Worm (Caenorhabditis elegans): ENCODE data around the gene ugt-21.

The ugt-21 gene

ce11 chrIV:9513360-9513777 is 13.3 kb downstream of the ugt-21 start (continued):
- TF ChIP-seq lin-38 (GFP tag; IDR thresholded peaks at IDR 0.05) (peak; percentile 26; the same call in 1 of the 2 replicates), ZK546.5 (tag; optimal IDR thresholded peaks at IDR 0.05) (no peak), aha-1 (tag) (peak; percentile 94), unc-130 (GFP tag; optimal IDR thresholded peaks at IDR 0.05) (no peak), ceh-28 (tag; optimal IDR thresholded peaks at IDR 0.05) (no peak), R02D3.7 (tag; optimal IDR thresholded peaks at IDR 0.05) (no peak), Y48G9A.11 (GFP tag; IDR thresholded peaks at IDR 0.05) (0 out of 2 replicates have a peak, but pooled peaks have one; percentile 53), lin-13 (GFP tag; optimal IDR thresholded peaks at IDR 0.05) (peak; percentile 19), T20F7.1 (GFP tag; optimal IDR thresholded peaks at IDR 0.05) (peak; percentile 22), nhr-48 (tag; optimal IDR thresholded peaks at IDR 0.05) (peak; percentile 83), mep-1 (tag; optimal IDR thresholded peaks at IDR 0.05) (peak; percentile 28), daf-16 (GFP tag; optimal IDR thresholded peaks at IDR 0.05) (no peak), daf-16 (tag; optimal IDR thresholded peaks at IDR 0.05) (peak; percentile 78), hif-1 (tag; optimal IDR thresholded peaks at IDR 0.05) (peak; percentile 19 to 20), mdl-1 (tag; optimal IDR thresholded peaks at IDR 0.05) (peak in 1 of 2 experiments; percentile 72), pqm-1 (tag; optimal IDR thresholded peaks at IDR 0.05) (peak; percentile 38)

DNA sequence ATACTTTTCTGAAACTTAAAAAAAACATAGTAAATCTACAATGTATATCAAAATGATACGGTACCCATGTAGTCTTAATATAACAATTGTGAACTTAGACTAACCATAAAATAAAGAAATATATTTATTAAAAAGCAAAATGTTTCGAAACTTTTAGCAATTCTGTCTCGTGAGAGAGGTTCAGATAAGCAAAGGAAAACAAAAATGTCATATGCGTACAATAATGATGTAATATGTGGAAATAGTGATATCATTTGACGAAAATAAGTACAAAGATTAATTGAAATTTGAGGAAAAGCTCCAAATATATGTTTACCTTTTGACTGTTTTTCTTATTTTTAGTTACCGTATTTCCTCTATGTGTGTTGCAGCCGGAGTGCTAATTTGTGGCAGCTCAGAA is 14.0 kb downstream of the ugt-21 start:
- TF ChIP-seq T20F7.1 (GFP tag; optimal IDR thresholded peaks at IDR 0.05) (peak; percentile 55), lin-13 (GFP tag; optimal IDR thresholded peaks at IDR 0.05) (no peak), lsy-2 (tag; optimal IDR thresholded peaks at IDR 0.05) (peak in 1 of 2 experiments; percentile 25), zip-2 (tag; optimal IDR thresholded peaks at IDR 0.05) (peak; percentile 76), hif-1 (tag; optimal IDR thresholded peaks at IDR 0.05) (peak in 1 of 2 experiments; percentile 40), nhr-77 (tag; optimal IDR thresholded peaks at IDR 0.05) (peak; percentile 15), ztf-7 (tag; optimal IDR thresholded peaks at IDR 0.05) (peak; percentile 94), unc-130 (GFP tag; optimal IDR thresholded peaks at IDR 0.05) (no peak), hlh-30 (tag; optimal IDR thresholded peaks at IDR 0.05; ENCODE audit: insufficient read depth) (peak; percentile 10), madf-5 (GFP tag; IDR thresholded peaks at IDR 0.05) (no peak), mep-1 (tag; optimal IDR thresholded peaks at IDR 0.05) (peak; percentile 3), nhr-28 (tag; optimal IDR thresholded peaks at IDR 0.05) (peak; percentile 14), daf-16 (GFP tag; optimal IDR thresholded peaks at IDR 0.05) (no peak), daf-16 (tag; optimal IDR thresholded peaks at IDR 0.05) (peak; percentile 72), dve-1 (tag; optimal IDR thresholded peaks at IDR 0.05; ENCODE audit: insufficient read depth) (peak; percentile 40)

DNA sequence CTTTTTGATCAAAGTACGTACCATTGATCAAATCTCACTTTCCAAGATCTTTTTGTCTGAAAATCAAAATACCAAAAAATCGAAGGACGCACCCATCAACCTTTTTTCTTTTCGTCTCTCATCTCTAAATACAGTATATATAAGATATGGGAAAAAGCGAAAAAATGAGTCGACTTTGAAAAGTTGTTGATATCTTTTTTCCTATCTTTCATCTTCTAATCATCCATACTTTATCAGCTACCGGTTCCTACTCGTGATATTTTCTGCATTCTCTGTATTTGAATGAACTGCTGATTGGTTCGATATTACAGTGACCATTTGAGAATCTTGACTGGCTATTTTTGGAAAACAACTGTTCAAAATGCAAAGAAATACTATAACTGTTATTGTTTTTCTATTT is 16.7 kb downstream of the ugt-21 start, which contains the start of gene C33A12.19:
TSS of gene C33A12.19 (plus strand) at position 169 of the 400 bp plus-strand sequence.
- peak; percentile 34 for TF ChIP-seq dve-1 (tag; optimal IDR thresholded peaks at IDR 0.05; ENCODE audit: insufficient read depth)
- peak; percentile 50 for TF ChIP-seq hlh-11 (tag; optimal IDR thresholded peaks at IDR 0.05)
- TF ChIP-seq ceh-82 (tag; optimal IDR thresholded peaks at IDR 0.05), result no peak
- TF ChIP-seq egl-27 (tag; optimal IDR thresholded peaks at IDR 0.05), result no peak
- no peak for TF ChIP-seq snpc-4 (tag; optimal IDR thresholded peaks at IDR 0.05)
- TF ChIP-seq aly-2 (tag; optimal IDR thresholded peaks at IDR 0.05), result no peak
- TF ChIP-seq hlh-30 (tag; optimal IDR thresholded peaks at IDR 0.05; ENCODE audit: insufficient read depth), result peak; percentile 53
- peak; percentile 19 for TF ChIP-seq nhr-77 (tag; optimal IDR thresholded peaks at IDR 0.05)
- peak in 1 of 2 experiments; percentile 88 for TF ChIP-seq unc-62 (GFP tag; optimal IDR thresholded peaks at IDR 0.05 in 1 of 2)
- no peak for TF ChIP-seq unc-62 (tag; optimal IDR thresholded peaks at IDR 0.05)
- TF ChIP-seq F26F4.8 (GFP tag; conservative IDR thresholded peaks at IDR 0.05), result no peak
- no peak for TF ChIP-seq skn-1 (tag; optimal IDR thresholded peaks at IDR 0.05)
- TF ChIP-seq lsy-2 (tag; optimal IDR thresholded peaks at IDR 0.05), result peak in 1 of 2 experiments; percentile 37
- TF ChIP-seq cey-2 (tag; optimal IDR thresholded peaks at IDR 0.05; ENCODE audit: borderline replicate concordance, insufficient read depth), result peak; percentile 20
- peak; percentile 36 for TF ChIP-seq dmd-6 (GFP tag; IDR thresholded peaks at IDR 0.05)
- TF ChIP-seq mdl-1 (tag; optimal IDR thresholded peaks at IDR 0.05), result peak in 1 of 2 experiments; percentile 74
- TF ChIP-seq nhr-28 (tag; optimal IDR thresholded peaks at IDR 0.05), result peak; percentile 56

DNA sequence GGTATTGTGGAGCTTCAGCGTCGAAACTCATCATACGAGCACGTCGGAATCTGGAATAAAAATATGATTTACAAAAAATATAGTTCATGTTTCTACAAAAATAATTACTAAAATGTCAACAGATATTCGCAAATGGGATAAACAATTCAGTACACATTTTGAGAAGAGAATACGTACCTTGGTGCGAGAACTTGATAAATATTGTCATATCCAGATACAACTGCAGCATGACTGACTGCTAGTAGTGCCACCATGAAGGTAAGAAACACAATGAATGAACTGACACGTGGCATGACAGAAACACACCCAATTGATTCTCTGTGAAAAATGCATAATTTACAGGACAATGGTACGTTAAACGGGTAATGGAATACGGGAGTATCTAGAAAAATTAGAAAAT is 18.5 kb downstream of the ugt-21 start, which contains the start of gene nlp-35:
TSS of gene nlp-35 (minus strand) at position 319 of the 400 bp plus-strand sequence.
- TF ChIP-seq zfp-3 (GFP tag; conservative IDR thresholded peaks at IDR 0.05) (0 out of 2 replicates have a peak, but pooled peaks have one; percentile 63), ceh-28 (tag; optimal IDR thresholded peaks at IDR 0.05) (no peak), mdt-29 (GFP tag; IDR thresholded peaks at IDR 0.05) (0 out of 2 replicates have a peak, but pooled peaks have one; percentile 52), ceh-32 (tag; optimal IDR thresholded peaks at IDR 0.05; ENCODE audit: poor library complexity) (no peak), lin-29 (GFP tag; IDR thresholded peaks at IDR 0.05) (no peak)
